Worm (Caenorhabditis elegans) whole organism, L1 larva: Measurements from ENCODE around the gene F42C5.4.

Experiments used
- aly-2 ChIP-seq: fragments of 150-350 bp; optimal IDR thresholded peaks from 2 replicates; lab custom pipeline; 2014; ENCODE audit warnings: missing biosample characterization, missing genetic modification characterization
- blmp-1 ChIP-seq: fragments of 150-350 bp; optimal IDR thresholded peaks from 2 replicates; lab custom pipeline; 2014; ENCODE audit warnings: missing biosample characterization, missing genetic modification characterization
- egl-27 ChIP-seq, 2 experiments: fragments of 150-350 bp in 1 of 2; sonication (generic microtip); optimal IDR thresholded peaks; 3 replicates each; lab custom pipeline; 2017 to 2018; ENCODE audit warnings: missing biosample characterization in 2 of 2, missing genetic modification characterization in 2 of 2, missing genetic modification reagents in 2 of 2
- elt-2 ChIP-seq: sonication (generic microtip); optimal IDR thresholded peaks from 2 replicates; lab custom pipeline; 2016; ENCODE audit warnings: missing genetic modification characterization, mild to moderate bottlenecking, inconsistent platforms, missing compliant biosample characterization, missing genetic modification reagents
- hpl-2 ChIP-seq: fragments of 150-350 bp; optimal IDR thresholded peaks from 2 replicates; lab custom pipeline; 2014; ENCODE audit warnings: missing biosample characterization, missing genetic modification reagents, missing genetic modification characterization
- jun-1 ChIP-seq: fragments of 150-350 bp; optimal IDR thresholded peaks from 2 replicates; lab custom pipeline; 2014; ENCODE audit warnings: missing biosample characterization, missing genetic modification reagents, missing genetic modification characterization
- mef-2 ChIP-seq: fragments of 150-350 bp; optimal IDR thresholded peaks from 2 replicates; lab custom pipeline; 2014; ENCODE audit warnings: missing biosample characterization, missing genetic modification characterization
- mep-1 ChIP-seq: fragments of 150-350 bp; optimal IDR thresholded peaks from 2 replicates; lab custom pipeline; 2014; ENCODE audit warnings: missing biosample characterization, missing genetic modification characterization
- nhr-11 ChIP-seq: fragments of 150-350 bp; optimal IDR thresholded peaks from 2 replicates; lab custom pipeline; 2014; ENCODE audit warnings: missing biosample characterization, missing genetic modification characterization
- nhr-47 ChIP-seq: sonication (generic microtip); optimal IDR thresholded peaks from 2 replicates; lab custom pipeline; 2016; ENCODE audit warnings: mild to moderate bottlenecking, missing genetic modification characterization, moderate library complexity, missing compliant biosample characterization
- pag-3 ChIP-seq: sonication (generic microtip); optimal IDR thresholded peaks from 2 replicates; lab custom pipeline; 2017; ENCODE audit warnings: missing genetic modification characterization, mild to moderate bottlenecking, missing compliant biosample characterization, antibody characterized with exemption, borderline replicate concordance; ENCODE audit not compliant: insufficient read depth
- snpc-4 ChIP-seq: fragments of 150-350 bp; optimal IDR thresholded peaks from 2 replicates; lab custom pipeline; 2014; ENCODE audit warnings: missing biosample characterization, missing genetic modification characterization
- unc-130 ChIP-seq: fragments of 150-350 bp; optimal IDR thresholded peaks from 2 replicates; lab custom pipeline; 2017; ENCODE audit warnings: missing biosample characterization, missing genetic modification characterization, inconsistent platforms
- unc-62 ChIP-seq: fragments of 150-350 bp; optimal IDR thresholded peaks from 2 replicates; lab custom pipeline; 2014; ENCODE audit warnings: missing biosample characterization, missing genetic modification reagents, missing genetic modification characterization

- TF ChIP-seq jun-1 (tag; lab: Kevin White, UChicago) (no peak), egl-27 (tag; optimal IDR thresholded peaks at IDR 0.05; lab: Kevin White, UChicago) (no peak), pag-3 (no peak), aly-2 (tag; lab: Kevin White, UChicago) (no peak), mef-2 (tag; lab: Kevin White, UChicago) (no peak), unc-130 (tag; lab: Kevin White, UChicago) (no peak), hpl-2 (GFP tag; lab: Kevin White, UChicago) (no peak), blmp-1 (no peak), nhr-47 (tag; lab: Kevin White, UChicago) (no peak), elt-2 (no peak), snpc-4 (tag; lab: Kevin White, UChicago) (no peak), nhr-11 (tag; lab: Kevin White, UChicago) (no peak), unc-62 (no peak), mep-1 (tag; lab: Kevin White, UChicago) (no peak)
Observed at ce11 chrIV:7323904-7324303, 32.0 kb upstream of the F42C5.4 start.
